Worm (Caenorhabditis elegans): Measurements from ENCODE around the gene nep-17.

DNA sequence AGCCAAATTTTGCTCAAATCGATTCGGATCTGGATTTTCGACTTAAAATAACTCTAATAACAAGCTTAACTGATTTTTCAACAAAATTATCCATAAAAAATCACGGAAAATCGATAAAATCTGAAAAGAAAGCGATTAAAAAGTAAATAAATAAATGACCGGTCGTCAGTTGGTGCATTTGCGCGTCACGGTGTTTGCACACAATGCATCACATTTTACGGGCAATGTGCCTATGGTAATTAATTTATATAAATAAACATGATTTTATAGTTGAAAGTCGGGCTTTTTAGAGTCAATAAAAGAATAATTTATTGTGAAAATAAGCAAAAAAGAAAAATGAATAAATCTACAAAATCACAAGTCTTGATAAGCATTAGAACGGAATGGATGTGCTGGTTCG lies 12.9 kb upstream of the nep-17 start:
- TF ChIP-seq efl-1 (optimal IDR thresholded peaks at IDR 0.05) (peak; percentile 25 to 54), efl-1 (GFP tag; optimal IDR thresholded peaks at IDR 0.05 in 1 of 2) (peak; percentile 62 to 93), nhr-12 (tag; optimal IDR thresholded peaks at IDR 0.05) (no peak), tbx-2 (tag; optimal IDR thresholded peaks at IDR 0.05) (peak; percentile 9), jun-1 (tag; optimal IDR thresholded peaks at IDR 0.05) (no peak)
